Fruit fly (Drosophila melanogaster): ENCODE results near the gene cm.

DNA sequence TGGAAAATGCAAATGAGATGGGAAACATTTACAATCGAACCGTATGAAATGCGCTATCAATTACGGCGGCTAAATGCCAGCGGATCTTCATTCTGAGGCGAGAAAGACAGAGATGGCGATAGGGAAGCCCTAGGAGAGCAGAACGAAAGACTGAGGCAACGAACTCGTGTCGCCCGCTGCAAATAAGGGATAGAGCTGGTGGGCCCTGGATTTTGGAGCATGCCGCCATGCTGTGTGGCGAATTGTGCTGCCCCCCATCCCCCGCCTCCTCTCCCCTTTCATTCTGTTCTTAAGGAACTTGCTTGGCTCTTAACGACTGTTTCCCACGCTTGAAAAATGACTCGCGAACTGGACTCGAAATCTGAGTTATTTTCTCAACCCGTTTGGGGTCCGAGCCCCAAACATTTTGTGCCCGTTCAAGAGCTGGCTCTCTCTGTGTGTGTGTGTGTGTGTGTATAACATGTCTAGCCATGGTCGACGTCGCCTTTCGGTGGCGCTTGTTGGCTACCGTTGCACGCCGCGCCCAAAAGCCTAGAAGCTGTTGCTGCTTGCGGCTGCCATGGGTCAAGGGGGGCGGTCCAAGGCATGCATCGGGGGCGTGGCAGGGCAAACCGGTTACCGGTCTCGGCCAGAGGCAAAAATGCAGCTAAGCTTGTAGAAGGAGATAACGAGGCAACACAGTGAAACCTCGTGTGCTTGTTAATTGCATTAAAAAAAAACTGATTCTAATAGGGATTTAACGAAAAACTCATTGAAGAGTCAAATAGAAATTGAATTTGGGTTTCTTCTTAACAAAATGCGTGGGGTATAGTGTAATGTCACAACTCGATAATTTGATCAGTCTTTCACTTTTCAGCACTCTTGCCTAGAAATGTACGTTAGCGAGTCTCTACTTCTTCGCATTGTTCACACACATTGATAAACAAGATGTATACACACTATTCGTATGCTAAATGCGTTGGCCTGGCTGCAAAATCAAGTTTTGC, 2.5 kb downstream of the cm start:
- TF ChIP-seq h (optimal IDR thresholded peaks at IDR 0.05) (no peak), Myc (optimal IDR thresholded peaks at IDR 0.05) (no peak)

Data from Kc167 (cell line).